Worm (Caenorhabditis elegans) whole organism, late embryonic: ENCODE measurements around the gene W02B12.12.

Experiments
- C08G9.2 ChIP-seq: sonication (generic microtip); optimal IDR thresholded peaks from 2 replicates; lab custom pipeline; 2016; ENCODE audit warnings: mild to moderate bottlenecking, missing genetic modification characterization, moderate library complexity, missing compliant biosample characterization
- F13H6.1 ChIP-seq: sonication (generic microtip); optimal IDR thresholded peaks from 2 replicates; lab custom pipeline; 2016; ENCODE audit warnings: missing genetic modification characterization, missing compliant biosample characterization
- K09A11.1 ChIP-seq: sonication (generic microtip); optimal IDR thresholded peaks from 2 replicates; lab custom pipeline; 2017; ENCODE audit warnings: antibody characterized with exemption, mild to moderate bottlenecking, missing genetic modification characterization, missing compliant biosample characterization; ENCODE audit not compliant: insufficient read depth
- T23F11.4 ChIP-seq: fragments of 200-800 bp; sonication (Bioruptor generic); optimal IDR thresholded peaks from 2 replicates; lab custom pipeline; 2018; ENCODE audit warnings: mild to moderate bottlenecking, missing genetic modification characterization, missing compliant biosample characterization
- Y22D7AL.16 ChIP-seq: sonication (generic microtip); optimal IDR thresholded peaks from 2 replicates; lab custom pipeline; 2016; ENCODE audit warnings: missing genetic modification characterization, missing compliant biosample characterization
- ama-1 ChIP-seq: fragments of 150-350 bp; optimal IDR thresholded peaks from 2 replicates; lab custom pipeline; 2014
- ceh-18 ChIP-seq: sonication (generic microtip); optimal IDR thresholded peaks from 2 replicates; lab custom pipeline; 2016; ENCODE audit warnings: missing genetic modification characterization, missing compliant biosample characterization
- ceh-19 ChIP-seq: fragments of 200-800 bp; sonication (Bioruptor generic); optimal IDR thresholded peaks from 2 replicates; lab custom pipeline; 2018; ENCODE audit warnings: mild to moderate bottlenecking, missing genetic modification characterization, missing compliant biosample characterization
- ceh-2 ChIP-seq: sonication (generic microtip); optimal IDR thresholded peaks from 2 replicates; lab custom pipeline; 2016; ENCODE audit warnings: missing genotype, missing genetic modification characterization, missing compliant biosample characterization
- ceh-22 ChIP-seq: sonication (generic microtip); optimal IDR thresholded peaks from 2 replicates; lab custom pipeline; 2017; ENCODE audit warnings: missing biosample characterization, missing genetic modification characterization
- ceh-24 ChIP-seq: sonication (generic microtip); optimal IDR thresholded peaks from 2 replicates; lab custom pipeline; 2016; ENCODE audit warnings: mild to moderate bottlenecking, missing genetic modification characterization, missing compliant biosample characterization
- ceh-34 ChIP-seq: sonication (generic microtip); optimal IDR thresholded peaks from 2 replicates; lab custom pipeline; 2016; ENCODE audit warnings: mild to moderate bottlenecking, missing genetic modification characterization, missing compliant biosample characterization
- ceh-45 ChIP-seq: fragments of 200-800 bp; sonication (Bioruptor generic); IDR thresholded peaks from 2 replicates; pipeline ENCODE4 v1.3.6; 2022; ENCODE audit warnings: missing genetic modification reagents, missing genetic modification characterization, missing compliant biosample characterization
- ceh-6 ChIP-seq: fragments of 200-800 bp; sonication (Bioruptor generic); optimal IDR thresholded peaks from 2 replicates; lab custom pipeline; 2018; ENCODE audit warnings: mild to moderate bottlenecking, missing genetic modification characterization, missing compliant biosample characterization
- ceh-9 ChIP-seq: sonication (generic microtip); optimal IDR thresholded peaks from 2 replicates; lab custom pipeline; 2016; ENCODE audit warnings: mild to moderate bottlenecking, missing genetic modification characterization, inconsistent platforms, missing compliant biosample characterization
- che-1 ChIP-seq: sonication (generic microtip); optimal IDR thresholded peaks from 2 replicates; lab custom pipeline; 2016; ENCODE audit warnings: mild to moderate bottlenecking, missing genetic modification characterization, missing compliant biosample characterization
- dve-1 ChIP-seq: sonication (generic microtip); optimal IDR thresholded peaks from 2 replicates; lab custom pipeline; 2017; ENCODE audit warnings: antibody characterized with exemption, mild to moderate bottlenecking, missing genetic modification characterization, missing compliant biosample characterization
- elt-2 ChIP-seq: sonication (generic microtip); optimal IDR thresholded peaks from 2 replicates; lab custom pipeline; 2016; ENCODE audit warnings: missing genetic modification reagents, missing genetic modification characterization, missing compliant biosample characterization
- elt-4 ChIP-seq: sonication (generic microtip); optimal IDR thresholded peaks from 2 replicates; lab custom pipeline; 2016; ENCODE audit warnings: missing genetic modification characterization, missing compliant biosample characterization
- fkh-10 ChIP-seq: fragments of 150-350 bp; optimal IDR thresholded peaks from 2 replicates; lab custom pipeline; 2014; ENCODE audit warnings: missing biosample characterization, missing genetic modification reagents, missing genetic modification characterization
- hlh-8 ChIP-seq: sonication (generic microtip); optimal IDR thresholded peaks from 2 replicates; lab custom pipeline; 2016; ENCODE audit warnings: missing genotype, missing genetic modification characterization, missing compliant biosample characterization
- lim-6 ChIP-seq: sonication (generic microtip); optimal IDR thresholded peaks from 2 replicates; lab custom pipeline; 2016; ENCODE audit warnings: missing genetic modification characterization, missing compliant biosample characterization
- lin-11 ChIP-seq: fragments of 200-800 bp; sonication (Bioruptor generic); optimal IDR thresholded peaks from 2 replicates; lab custom pipeline; 2018; ENCODE audit warnings: mild to moderate bottlenecking, missing genetic modification characterization, missing compliant biosample characterization
- madf-2 ChIP-seq: sonication (generic microtip); optimal IDR thresholded peaks from 2 replicates; lab custom pipeline; 2017; ENCODE audit warnings: missing genetic modification characterization, missing compliant biosample characterization
- mec-3 ChIP-seq: sonication (generic microtip); optimal IDR thresholded peaks from 2 replicates; lab custom pipeline; 2016; ENCODE audit warnings: borderline replicate concordance, missing genetic modification characterization, missing compliant biosample characterization
- nfya-1 ChIP-seq: sonication (generic microtip); optimal IDR thresholded peaks from 2 replicates; lab custom pipeline; 2017; ENCODE audit warnings: missing genetic modification characterization, mild to moderate bottlenecking, missing compliant biosample characterization, antibody characterized with exemption, moderate library complexity
- nhr-11 ChIP-seq: fragments of 150-350 bp; optimal IDR thresholded peaks from 2 replicates; lab custom pipeline; 2014; ENCODE audit warnings: missing biosample characterization, missing genetic modification characterization
- nhr-232 ChIP-seq: sonication (generic microtip); optimal IDR thresholded peaks from 2 replicates; lab custom pipeline; 2016; ENCODE audit warnings: missing genetic modification characterization, missing compliant biosample characterization
- npax-4 ChIP-seq: sonication (generic microtip); optimal IDR thresholded peaks from 2 replicates; lab custom pipeline; 2016; ENCODE audit warnings: missing genetic modification characterization, missing compliant biosample characterization
- odd-2 ChIP-seq: sonication (generic microtip); optimal IDR thresholded peaks from 2 replicates; lab custom pipeline; 2017; ENCODE audit warnings: antibody characterized with exemption, mild to moderate bottlenecking, missing genetic modification characterization, missing compliant biosample characterization
- pat-9 ChIP-seq: fragments of 200-800 bp; sonication (Bioruptor generic); optimal IDR thresholded peaks from 2 replicates; lab custom pipeline; 2018; ENCODE audit warnings: mild to moderate bottlenecking, missing genetic modification characterization, moderate library complexity, missing compliant biosample characterization
- pax-1 ChIP-seq: fragments of 150-350 bp; optimal IDR thresholded peaks from 2 replicates; lab custom pipeline; 2014; ENCODE audit warnings: missing biosample characterization, missing genetic modification characterization
- pha-2 ChIP-seq: sonication (generic microtip); optimal IDR thresholded peaks from 2 replicates; lab custom pipeline; 2017; ENCODE audit warnings: mild to moderate bottlenecking, missing genetic modification characterization, missing compliant biosample characterization
- pha-4 ChIP-seq: fragments of 150-350 bp; optimal IDR thresholded peaks from 2 replicates; lab custom pipeline; 2018; ENCODE audit warnings: missing biosample characterization, missing genetic modification reagents, missing genetic modification characterization
- ref-2 ChIP-seq: sonication (generic microtip); optimal IDR thresholded peaks from 2 replicates; lab custom pipeline; 2016; ENCODE audit warnings: missing genetic modification characterization, missing compliant biosample characterization
- sdc-2 ChIP-seq: sonication (generic microtip); optimal IDR thresholded peaks from 2 replicates; lab custom pipeline; 2016; ENCODE audit warnings: missing genotype, missing genetic modification characterization, missing compliant biosample characterization
- sox-2 ChIP-seq: fragments of 200-800 bp; sonication (Bioruptor generic); IDR thresholded peaks from 2 replicates; pipeline ENCODE4 v1.3.6; 2022; ENCODE audit warnings: missing genetic modification reagents, missing genetic modification characterization, missing compliant biosample characterization
- syd-9 ChIP-seq: sonication (generic microtip); optimal IDR thresholded peaks from 2 replicates; lab custom pipeline; 2016; ENCODE audit warnings: mild to moderate bottlenecking, missing genetic modification characterization, moderate library complexity, missing compliant biosample characterization
- tbx-2 ChIP-seq: sonication (generic microtip); optimal IDR thresholded peaks from 2 replicates; lab custom pipeline; 2016; ENCODE audit warnings: missing genetic modification characterization, missing compliant biosample characterization
- tbx-7 ChIP-seq: sonication (generic microtip); optimal IDR thresholded peaks from 2 replicates; lab custom pipeline; 2016; ENCODE audit warnings: missing genotype, missing genetic modification characterization, missing compliant biosample characterization
- ttx-3 ChIP-seq: sonication (generic microtip); optimal IDR thresholded peaks from 2 replicates; lab custom pipeline; 2016; ENCODE audit warnings: missing genetic modification reagents, missing genetic modification characterization, missing compliant biosample characterization
- unc-3 ChIP-seq, 2 experiments: fragments of 200-800 bp in 1 of 2; sonication (Bioruptor generic) in 1 of 2; sonication (generic microtip) in 1 of 2; conservative IDR thresholded peaks in 1 of 2; optimal IDR thresholded peaks in 1 of 2; 2 replicates each; pipeline versions ENCODE4 v1.3.6 to Lab custom; 2016 to 2022; ENCODE audit warnings: missing compliant biosample characterization in 2 of 2, missing genetic modification characterization in 2 of 2, missing genetic modification reagents in 1 of 2
- unc-42 ChIP-seq: sonication (generic microtip); optimal IDR thresholded peaks from 2 replicates; lab custom pipeline; 2016; ENCODE audit warnings: missing genotype, missing genetic modification characterization, missing compliant biosample characterization
- unc-86 ChIP-seq: sonication (generic microtip); optimal IDR thresholded peaks from 2 replicates; lab custom pipeline; 2016; ENCODE audit warnings: missing genetic modification characterization, missing compliant biosample characterization
- zip-5 ChIP-seq: sonication (generic microtip); optimal IDR thresholded peaks from 2 replicates; lab custom pipeline; 2016; ENCODE audit warnings: missing genetic modification characterization, missing compliant biosample characterization
- ztf-16 ChIP-seq: sonication (generic microtip); optimal IDR thresholded peaks from 2 replicates; lab custom pipeline; 2017; ENCODE audit warnings: missing genetic modification characterization, missing compliant biosample characterization

The W02B12.12 gene

DNA sequence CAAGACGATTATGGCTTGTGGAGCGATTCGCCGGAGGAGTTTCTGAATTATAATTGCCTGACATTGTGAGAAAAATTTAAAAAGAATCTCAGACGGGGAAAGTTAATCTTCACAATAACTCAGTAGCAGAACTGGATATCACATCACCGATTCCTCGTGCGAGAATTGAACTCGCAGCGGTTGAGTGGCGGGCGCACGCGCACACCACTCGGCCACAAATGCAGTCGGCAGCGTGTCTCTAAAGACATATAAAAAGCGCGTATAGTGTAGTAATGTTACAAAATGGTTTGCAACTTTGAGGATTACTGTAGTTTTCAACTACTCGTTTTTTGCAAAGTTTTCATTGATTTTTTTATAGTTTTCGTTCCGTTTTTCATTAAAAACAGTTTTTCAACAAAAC is 5.6 kb upstream of the W02B12.12 start (continued):
- peak; percentile 96 for TF ChIP-seq ceh-19
- peak; percentile 88 for TF ChIP-seq hlh-8 (tag; lab: Kevin White, UChicago)
- no peak for TF ChIP-seq nhr-11 (tag; lab: Kevin White, UChicago)
- peak; percentile 96 for TF ChIP-seq ceh-34 (tag; lab: Kevin White, UChicago)
- peak; percentile 93 for TF ChIP-seq unc-86 (tag; lab: Kevin White, UChicago)
- peak; percentile 70 for TF ChIP-seq unc-42 (tag; lab: Kevin White, UChicago)
- peak; percentile 97 for TF ChIP-seq syd-9 (tag; lab: Kevin White, UChicago)
- TF ChIP-seq nfya-1 (tag; lab: Kevin White, UChicago) = peak; percentile 81
- peak; percentile 86 for TF ChIP-seq ceh-2 (tag; lab: Kevin White, UChicago)
- peak; percentile 94 for TF ChIP-seq T23F11.4 (GFP tag; lab: Kevin White, UChicago)
- no peak for TF ChIP-seq fkh-10
- TF ChIP-seq madf-2 (tag; lab: Kevin White, UChicago) = peak; percentile 95
- peak; percentile 96 for TF ChIP-seq ttx-3 (tag; lab: Kevin White, UChicago)
- TF ChIP-seq npax-4 (tag; lab: Kevin White, UChicago) = peak; percentile 95
- no peak for TF ChIP-seq ama-1
- TF ChIP-seq K09A11.1 (tag; lab: Kevin White, UChicago) = peak; percentile 84
- peak; percentile 26 for TF ChIP-seq ceh-22 (tag; lab: Kevin White, UChicago)

DNA sequence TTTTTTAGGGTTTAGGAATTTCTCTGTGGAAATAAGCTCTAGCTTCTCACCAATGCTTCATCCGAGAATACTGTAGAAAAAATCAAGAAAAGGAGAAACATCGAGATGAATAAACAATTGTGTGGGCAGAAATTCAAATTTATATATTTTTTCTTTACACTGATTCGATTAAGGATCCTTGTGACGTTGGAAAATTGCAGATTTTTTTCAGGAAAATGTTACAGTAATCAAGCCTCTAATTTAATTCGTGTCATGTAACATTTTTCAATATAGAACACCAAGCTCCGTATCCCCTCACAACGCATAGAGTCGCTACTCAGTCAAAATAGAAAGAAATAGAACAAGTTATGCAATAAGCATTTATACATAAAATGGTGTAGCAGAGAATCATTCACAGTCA is 2.6 kb downstream of the W02B12.12 start, which contains the start of gene W02B12.16:
TSS of gene W02B12.16 (minus strand) at position 101 of the 400 bp plus-strand sequence.
- no peak for TF ChIP-seq sdc-2 (tag; lab: Kevin White, UChicago)
- TF ChIP-seq ceh-45 = no peak
- TF ChIP-seq ceh-22 (tag; lab: Kevin White, UChicago) = no peak
- no peak for TF ChIP-seq dve-1 (tag; lab: Kevin White, UChicago)
- no peak for TF ChIP-seq che-1 (tag; lab: Kevin White, UChicago)
- no peak for TF ChIP-seq sox-2 (GFP tag; lab: Robert Waterston, UW)
- TF ChIP-seq ceh-6 = no peak
- TF ChIP-seq pha-4 = no peak
- no peak for TF ChIP-seq pax-1 (tag; lab: Kevin White, UChicago)
- TF ChIP-seq elt-4 = no peak
- TF ChIP-seq ceh-24 (tag; lab: Kevin White, UChicago) = no peak
- no peak for TF ChIP-seq ztf-16 (tag; lab: Kevin White, UChicago)
- no peak for TF ChIP-seq C08G9.2 (tag; lab: Kevin White, UChicago)
- no peak for TF ChIP-seq syd-9 (tag; lab: Kevin White, UChicago)
- no peak for TF ChIP-seq tbx-2 (tag; lab: Kevin White, UChicago)

- TF ChIP-seq elt-2 = peak; percentile 66
- peak; percentile 19 for TF ChIP-seq unc-86 (tag; lab: Kevin White, UChicago)
- TF ChIP-seq nhr-232 (tag; lab: Kevin White, UChicago) = no peak
- TF ChIP-seq ttx-3 (tag; lab: Kevin White, UChicago) = peak; percentile 19
- no peak for TF ChIP-seq odd-2 (tag; lab: Kevin White, UChicago)
- TF ChIP-seq pha-4 = no peak
- no peak for TF ChIP-seq dve-1 (tag; lab: Kevin White, UChicago)
- TF ChIP-seq ceh-9 (tag; lab: Kevin White, UChicago) = no peak
- peak; percentile 6 for TF ChIP-seq sdc-2 (tag; lab: Kevin White, UChicago)
- TF ChIP-seq tbx-2 (tag; lab: Kevin White, UChicago) = peak; percentile 46
- TF ChIP-seq madf-2 (tag; lab: Kevin White, UChicago) = peak; percentile 63
- peak; percentile 20 for TF ChIP-seq lin-11 (tag; lab: Kevin White, UChicago)
- TF ChIP-seq npax-4 (tag; lab: Kevin White, UChicago) = no peak
- no peak for TF ChIP-seq pax-1 (tag; lab: Kevin White, UChicago)
- TF ChIP-seq ref-2 (tag; lab: Kevin White, UChicago) = peak; percentile 49
- peak; percentile 13 for TF ChIP-seq che-1 (tag; lab: Kevin White, UChicago)
- TF ChIP-seq pat-9 (tag; lab: Kevin White, UChicago) = peak; percentile 50
- TF ChIP-seq pha-2 (tag; lab: Kevin White, UChicago) = peak; percentile 31
- TF ChIP-seq ceh-24 (tag; lab: Kevin White, UChicago) = no peak
- TF ChIP-seq F13H6.1 (tag; lab: Kevin White, UChicago) = no peak
- TF ChIP-seq mec-3 (tag; lab: Kevin White, UChicago) = no peak
- no peak for TF ChIP-seq zip-5 (tag; lab: Kevin White, UChicago)
- 0 out of 2 replicates have a peak, but pooled peaks have one; percentile 24 for TF ChIP-seq unc-3 (GFP tag; conservative IDR thresholded peaks at IDR 0.05; lab: Robert Waterston, UW)
- no peak for TF ChIP-seq unc-3 (tag; optimal IDR thresholded peaks at IDR 0.05; lab: Kevin White, UChicago)
- no peak for TF ChIP-seq lim-6 (tag; lab: Kevin White, UChicago)
- peak; percentile 34 for TF ChIP-seq syd-9 (tag; lab: Kevin White, UChicago)
- TF ChIP-seq ceh-18 (tag; lab: Kevin White, UChicago) = peak; percentile 19
- no peak for TF ChIP-seq ama-1
- no peak for TF ChIP-seq tbx-7 (tag; lab: Kevin White, UChicago)
- peak; percentile 26 for TF ChIP-seq Y22D7AL.16 (tag; lab: Kevin White, UChicago)
These were observed 5.3 kb downstream of the W02B12.12 start, which contains the start of the genes metl-1 and W02B12.11 for ce11 chrII:11473525-11474181. metl-1 (minus strand) TSS chrII:11473575. W02B12.11 (plus strand) TSS chrII:11473861.
